Worm (Caenorhabditis elegans): ENCODE data around the gene lido-13.
"Not testable (repeated sequence)": the region's sequence is repeated elsewhere in the genome, so short reads cannot be mapped to it uniquely, and the experiment has no call there.

Gene lido-13

DNA sequence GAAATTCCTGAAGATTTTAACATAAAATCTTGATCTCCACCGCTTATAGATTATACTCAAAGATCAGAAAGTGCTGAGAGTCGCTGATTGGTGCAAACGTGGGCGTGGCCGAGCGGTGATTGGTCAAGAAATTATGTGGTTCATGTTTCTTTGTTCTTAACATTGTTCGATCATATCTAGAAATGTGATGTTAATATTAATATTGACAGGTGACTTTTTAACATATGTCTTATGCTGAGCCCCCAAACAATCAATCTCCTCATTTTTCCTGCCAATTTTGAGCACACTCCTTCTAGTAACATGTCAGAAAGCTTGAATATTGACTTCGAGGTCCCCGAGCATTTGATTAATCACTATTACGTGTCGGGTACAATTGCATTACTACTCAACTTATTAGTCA lies 10.1 kb downstream of the lido-13 start, which contains the start of gene sri-29:
sri-29 (plus strand) TSS at position 301 of the 400 bp plus-strand sequence.
- no peak for TF ChIP-seq unc-62 (GFP tag; optimal IDR thresholded peaks at IDR 0.05)

DNA sequence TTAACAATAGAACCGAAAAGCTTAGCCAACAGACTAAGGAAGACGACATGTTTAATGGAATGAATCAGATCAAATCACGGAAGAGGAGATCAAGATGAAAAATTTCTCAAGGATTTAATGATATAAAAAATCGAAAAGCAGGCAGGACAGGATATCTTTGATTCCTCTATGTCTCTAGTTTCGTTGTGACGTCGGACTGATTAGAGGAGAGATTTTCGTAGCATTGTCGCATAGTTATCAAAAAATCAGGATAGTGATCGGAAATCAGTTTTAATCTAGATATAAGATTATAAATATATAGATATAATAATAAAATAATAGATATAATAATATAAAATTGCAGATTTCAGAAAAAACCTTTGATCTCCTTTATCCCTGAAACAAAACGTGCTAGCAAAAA lies 10.8 kb downstream of the lido-13 start, which contains the start of gene B0454.8:
B0454.8 (minus strand) TSS at position 101 of the 400 bp plus-strand sequence.
- no peak for TF ChIP-seq unc-62 (GFP tag; optimal IDR thresholded peaks at IDR 0.05)

DNA sequence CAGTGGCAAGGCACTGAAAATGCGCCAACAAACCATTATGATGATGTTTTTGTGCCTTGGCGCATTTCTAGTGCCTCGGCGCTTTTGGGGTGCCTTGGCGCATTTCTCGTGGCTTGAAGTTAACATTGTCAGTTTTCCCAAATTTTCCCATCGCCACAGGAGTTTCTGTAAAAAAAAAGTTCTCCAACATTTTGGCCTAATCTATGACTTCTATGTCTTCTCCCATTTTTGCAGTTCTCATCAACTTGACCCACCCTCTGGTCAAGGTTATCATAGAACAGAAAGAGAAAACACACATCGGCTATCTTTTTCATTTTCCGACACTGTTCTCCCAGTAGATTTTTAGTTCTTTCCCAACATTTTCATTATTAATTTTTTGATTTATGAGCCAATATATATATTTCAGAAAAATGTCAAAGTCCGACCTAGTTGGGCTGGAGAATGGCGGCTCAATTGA lies 15.6 kb downstream of the lido-13 start, which contains the start of the genes B0454.26 and B0454.5:
B0454.26 (minus strand) TSS at position 101 of the 457 bp plus-strand sequence.
B0454.5 (plus strand) TSS at position 407 of the 457 bp plus-strand sequence.
- no peak for TF ChIP-seq unc-62 (GFP tag; optimal IDR thresholded peaks at IDR 0.05)

DNA sequence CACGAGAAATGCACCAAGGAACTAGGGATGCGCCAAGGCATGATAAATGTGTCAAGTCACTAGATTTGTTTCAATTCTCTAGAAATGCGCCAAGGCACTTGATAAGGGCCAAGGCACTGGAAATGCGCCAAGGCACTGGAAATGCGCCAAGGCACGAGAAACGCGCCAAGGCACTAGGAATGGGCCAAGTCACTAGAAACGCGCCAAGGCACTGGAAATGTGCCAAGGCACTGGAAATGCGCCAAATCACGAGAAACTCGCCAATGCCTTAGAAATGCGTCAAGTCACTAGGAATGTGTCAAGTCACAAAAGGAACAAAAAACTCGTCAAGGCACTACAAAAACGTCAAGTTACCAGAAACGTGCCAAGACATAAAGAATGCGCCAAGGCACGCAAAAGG lies 17.8 kb downstream of the lido-13 start:
- no peak for TF ChIP-seq unc-62 (GFP tag; optimal IDR thresholded peaks at IDR 0.05)

DNA sequence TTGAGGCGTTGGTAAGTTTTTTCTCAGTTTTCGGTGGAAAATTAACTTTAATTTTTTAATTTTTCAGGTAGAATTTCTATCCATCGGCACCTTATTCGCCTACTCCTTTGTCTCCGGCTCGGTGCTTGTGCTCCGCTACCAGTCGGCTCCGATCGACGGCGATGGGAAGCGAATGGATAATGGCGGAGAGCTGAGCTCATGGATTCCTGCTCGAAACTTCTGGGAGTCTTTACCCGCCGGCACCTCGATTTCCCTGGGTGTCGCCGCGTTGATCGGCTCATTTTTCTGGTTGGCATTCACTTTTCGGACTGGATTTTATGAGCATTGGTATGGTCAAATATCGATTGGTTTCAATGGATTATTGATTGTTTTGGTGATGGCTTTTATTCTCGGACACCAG lies 19.2 kb downstream of the lido-13 start:
- no peak for TF ChIP-seq unc-62 (GFP tag; optimal IDR thresholded peaks at IDR 0.05)

DNA sequence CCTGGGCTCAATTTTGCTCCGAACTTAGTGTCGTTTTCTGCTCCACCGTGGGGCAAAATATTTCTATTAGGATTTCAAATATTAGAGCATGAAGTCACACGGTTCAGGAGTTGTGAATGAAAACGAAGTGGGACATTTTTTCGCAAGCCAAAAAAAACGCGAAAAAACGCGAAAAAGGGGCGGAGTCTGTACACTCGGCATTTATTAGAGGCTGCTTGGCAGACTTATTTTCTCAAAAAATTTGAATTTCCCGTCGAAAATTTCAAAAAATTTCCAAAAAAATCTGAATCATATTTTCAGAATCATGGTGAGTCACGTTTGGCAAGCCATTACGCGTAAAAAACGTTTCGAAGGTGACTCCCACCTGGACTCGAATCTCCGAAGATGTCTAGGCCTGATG lies 21.6 kb downstream of the lido-13 start, which contains the start of gene B0454.6:
B0454.6 (plus strand) TSS at position 301 of the 400 bp plus-strand sequence.
- not testable (repeated sequence) for TF ChIP-seq unc-62 (GFP tag; optimal IDR thresholded peaks at IDR 0.05)

DNA sequence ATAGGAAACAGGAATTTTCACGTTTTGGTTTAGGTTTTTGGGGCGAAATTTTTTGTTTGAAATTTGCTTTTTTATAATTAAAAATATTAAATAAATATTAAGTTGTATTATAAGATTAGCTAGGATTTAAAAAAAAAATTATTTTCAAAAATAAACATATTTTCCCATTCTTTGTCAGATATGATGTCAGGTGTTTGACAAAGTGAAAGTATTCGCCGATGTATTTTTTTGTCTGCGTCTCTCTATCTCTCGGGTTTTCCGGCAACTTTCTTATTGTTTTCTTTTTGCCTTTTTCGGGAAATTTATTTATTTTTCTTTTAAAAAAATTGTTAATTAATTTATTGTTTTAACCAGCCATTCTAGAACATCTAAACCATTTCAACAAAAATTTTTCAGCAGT lies 23.7 kb downstream of the lido-13 start:
- TF ChIP-seq unc-62 (GFP tag; optimal IDR thresholded peaks at IDR 0.05) = no peak

DNA sequence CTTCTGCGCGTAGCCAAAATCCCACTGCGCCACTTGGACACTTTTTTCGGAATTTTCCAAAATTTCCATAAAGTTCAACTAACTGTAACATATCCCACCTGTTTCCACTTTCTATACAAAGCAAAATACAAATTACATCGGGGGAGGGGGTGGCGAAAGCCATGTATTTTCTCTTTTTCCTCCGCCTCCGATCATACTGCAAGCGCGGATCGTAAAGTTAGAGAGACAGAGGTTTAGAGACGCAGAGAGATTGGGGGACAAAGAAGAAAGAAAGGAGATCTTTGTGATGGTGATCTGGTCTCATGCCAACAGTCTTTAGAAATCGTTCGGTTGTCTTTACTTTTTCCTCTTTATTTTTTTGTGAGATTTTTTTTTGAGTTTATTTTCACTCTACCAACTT lies 25.9 kb downstream of the lido-13 start:
- no peak for TF ChIP-seq unc-62 (GFP tag; optimal IDR thresholded peaks at IDR 0.05)

DNA sequence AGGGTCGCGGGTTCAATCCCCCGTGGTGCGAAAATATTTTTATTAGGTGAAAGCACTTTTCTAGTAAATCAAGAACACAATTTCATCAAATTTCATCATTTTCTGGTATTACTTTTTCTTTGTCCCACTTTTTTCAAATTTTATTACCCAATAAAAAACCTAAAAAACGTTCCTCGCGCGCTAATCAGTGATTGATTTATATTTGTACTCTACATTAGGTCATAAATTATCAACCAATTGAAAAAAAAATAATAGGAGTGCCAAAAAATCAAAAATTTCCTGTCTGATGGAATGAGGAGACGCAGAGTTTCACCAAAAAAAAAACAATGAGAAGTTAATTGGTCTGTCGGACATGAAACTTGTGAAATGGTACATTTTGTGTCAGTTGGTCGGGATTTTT lies 29.5 kb downstream of the lido-13 start:
- TF ChIP-seq unc-62 (GFP tag; optimal IDR thresholded peaks at IDR 0.05) = no peak

DNA sequence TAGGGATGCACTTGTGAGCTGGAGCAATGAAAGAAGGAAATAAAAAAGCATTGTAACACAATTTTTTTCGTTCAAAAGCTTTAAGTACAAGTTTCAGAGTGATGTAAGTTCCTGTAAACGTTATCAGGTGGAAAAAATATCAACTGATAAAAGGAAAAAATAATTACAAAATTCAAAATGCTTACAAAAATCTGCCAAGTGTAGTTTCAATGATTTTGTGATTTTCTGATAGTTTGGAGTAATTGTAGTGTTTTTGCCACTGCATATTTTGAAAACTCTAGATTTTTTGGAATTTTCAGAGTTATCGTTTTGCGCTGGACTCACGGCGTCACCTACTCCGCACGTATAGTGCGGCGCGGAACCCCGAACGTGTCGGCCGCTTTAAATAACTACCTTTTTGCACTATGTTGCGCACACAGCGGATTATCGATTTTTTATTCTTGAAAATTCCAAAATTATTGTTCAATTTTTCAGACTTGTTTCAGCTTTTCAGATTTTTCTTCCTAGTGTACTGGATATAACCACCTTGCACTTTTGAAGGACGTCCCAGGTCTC lies 30.7 kb downstream of the lido-13 start, which contains the start of gene clec-2:
clec-2 (minus strand) TSS at position 51 of the 555 bp plus-strand sequence.
- TF ChIP-seq unc-62 (GFP tag; optimal IDR thresholded peaks at IDR 0.05) = no peak

DNA sequence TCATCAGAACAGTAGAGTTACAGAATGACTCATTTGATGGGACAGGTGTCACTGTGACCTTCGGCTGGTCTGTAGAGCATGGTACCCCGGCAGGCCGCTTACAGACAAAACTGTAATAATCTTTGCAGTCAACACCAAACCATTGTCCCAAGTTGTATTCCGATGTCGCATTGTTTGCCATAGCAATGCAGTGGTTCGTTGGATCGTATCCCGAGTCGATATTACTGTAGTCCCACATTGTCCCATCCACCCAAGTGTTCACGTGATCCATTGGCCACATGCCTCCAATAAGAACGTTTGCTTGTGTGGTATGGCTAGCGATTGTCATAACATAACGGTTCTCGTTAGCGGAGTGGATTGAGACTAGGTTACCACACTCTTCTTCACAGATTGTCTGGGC lies 33.2 kb downstream of the lido-13 start:
- no peak for TF ChIP-seq unc-62 (GFP tag; optimal IDR thresholded peaks at IDR 0.05)

DNA sequence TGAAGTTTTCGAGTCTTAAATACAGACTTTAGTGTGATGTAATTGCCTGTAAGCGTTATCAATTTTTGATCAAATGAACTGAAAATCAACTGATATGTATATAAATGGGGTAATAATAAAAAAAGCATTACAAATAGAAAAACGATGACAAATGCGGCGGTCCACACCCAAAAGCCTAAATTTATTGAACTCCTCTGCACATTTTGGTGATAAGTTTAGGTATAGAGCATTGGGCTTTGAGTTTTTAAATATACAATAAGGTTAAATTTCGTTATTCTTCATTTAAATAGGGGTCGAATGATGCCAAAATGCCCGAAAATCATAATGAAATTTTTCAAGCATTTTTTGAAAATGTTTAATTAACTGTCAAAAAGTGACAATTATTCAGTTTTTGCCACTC lies 34.3 kb downstream of the lido-13 start, which contains the start of gene clec-3:
clec-3 (minus strand) TSS at position 101 of the 400 bp plus-strand sequence.
- TF ChIP-seq unc-62 (GFP tag; optimal IDR thresholded peaks at IDR 0.05) = no peak

DNA sequence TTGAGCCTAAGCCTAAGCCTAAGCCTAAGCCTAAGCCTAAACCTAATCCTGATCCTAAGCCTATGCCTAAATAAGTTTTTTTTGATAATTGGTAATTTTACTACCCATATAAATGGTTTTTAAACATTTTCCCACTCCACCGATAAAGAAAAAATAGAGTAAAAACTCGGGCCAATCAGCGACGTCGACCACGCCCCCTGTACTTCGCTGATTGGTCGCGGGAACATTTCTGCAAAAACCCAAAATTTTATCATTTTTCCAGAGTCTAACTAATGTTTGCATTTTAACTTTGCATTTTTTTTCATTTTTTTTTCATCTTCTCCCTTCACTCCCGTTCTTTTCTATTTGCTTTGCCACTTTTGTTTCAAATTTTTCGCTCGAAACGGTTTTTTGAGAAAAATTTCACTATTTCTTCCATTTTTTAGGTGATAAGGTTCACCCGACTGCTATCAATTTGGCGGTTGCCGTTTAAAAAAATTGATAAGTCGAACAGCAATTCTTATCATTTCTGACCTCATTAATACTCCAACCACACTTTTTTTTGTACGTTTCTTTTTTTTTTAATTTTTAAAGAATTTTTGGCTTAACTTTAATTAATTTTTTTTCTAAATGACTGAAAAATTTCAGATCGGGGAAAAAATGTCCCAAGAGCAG lies 39.8 kb downstream of the lido-13 start, which contains the start of gene C41H7.2:
C41H7.2 (plus strand) TSS at position 622 of the 654 bp plus-strand sequence.
- no peak for TF ChIP-seq unc-62 (GFP tag; optimal IDR thresholded peaks at IDR 0.05)

DNA sequence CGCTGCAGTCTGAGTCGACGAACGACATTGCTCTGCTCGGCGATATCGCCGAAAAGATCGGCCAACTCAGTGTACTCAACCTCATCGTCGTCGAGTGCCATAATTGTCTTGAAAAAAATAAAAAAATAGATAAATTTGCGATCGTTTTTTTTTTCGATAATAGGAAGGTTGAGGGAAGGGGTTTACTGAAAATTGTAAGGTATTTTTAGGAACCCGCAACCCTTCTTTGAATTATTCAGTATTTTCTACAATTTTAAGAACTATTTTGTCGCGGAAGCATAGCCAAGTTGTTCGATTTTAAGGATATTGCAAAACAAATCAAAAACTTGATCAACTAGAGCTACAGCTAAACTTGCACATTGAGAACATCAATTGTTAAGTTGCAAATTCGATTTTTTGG lies 42.0 kb downstream of the lido-13 start, which contains the start of gene C41H7.9:
C41H7.9 (minus strand) TSS at position 101 of the 400 bp plus-strand sequence.
- no peak for TF ChIP-seq unc-62 (GFP tag; optimal IDR thresholded peaks at IDR 0.05)

DNA sequence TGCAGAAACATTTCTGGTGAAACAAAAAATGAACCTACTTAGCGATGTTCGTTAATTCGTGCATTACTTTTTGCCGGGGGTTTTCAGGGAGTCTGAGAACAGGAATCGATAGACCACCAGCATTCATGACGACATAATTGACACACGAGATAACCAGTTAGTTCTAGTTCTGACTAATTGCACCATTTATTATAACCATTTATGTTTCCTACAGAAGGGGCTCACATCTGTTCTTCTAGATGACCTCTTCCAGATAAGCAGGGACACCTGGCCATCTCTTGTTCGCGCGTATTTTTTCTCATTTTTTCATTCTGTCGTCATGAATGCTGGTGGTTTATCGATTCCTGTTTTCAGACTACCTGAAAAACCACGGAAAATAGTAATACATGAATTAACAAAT lies 45.7 kb downstream of the lido-13 start, which contains the start of gene sdz-5:
sdz-5 (plus strand) TSS at position 301 of the 400 bp plus-strand sequence.
- no peak for TF ChIP-seq unc-62 (GFP tag; optimal IDR thresholded peaks at IDR 0.05)

DNA sequence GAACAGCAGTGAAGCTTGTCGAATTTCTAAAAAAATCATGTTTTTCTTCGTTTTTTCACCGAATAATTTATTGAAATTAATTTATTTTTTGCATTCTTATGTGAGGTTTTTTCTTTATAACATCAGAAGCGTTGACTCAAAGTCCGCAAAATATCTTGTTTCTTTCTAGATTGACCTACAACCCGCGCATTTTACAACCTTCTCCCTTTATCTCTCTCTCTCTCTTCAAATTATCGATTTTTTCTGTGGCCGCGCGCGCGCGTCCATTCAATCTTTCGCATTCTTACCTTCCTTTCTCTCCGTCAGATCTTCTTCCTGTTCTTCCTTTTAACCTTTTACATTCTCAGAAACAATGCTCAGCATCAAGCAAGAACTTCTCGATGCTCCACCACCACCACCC lies 48.6 kb downstream of the lido-13 start, which contains the start of gene lido-12:
lido-12 (plus strand) TSS at position 301 of the 400 bp plus-strand sequence.
- TF ChIP-seq unc-62 (GFP tag; optimal IDR thresholded peaks at IDR 0.05) = no peak
